Fruit fly (Drosophila melanogaster): Measurements from ENCODE around the gene Vps45.

Gene Vps45

dm6 chr3R:9590952-9591532 is 27.3 kb downstream of the Vps45 start, which contains the start of the genes bocks and CG8312 (continued):
- no peak for TF ChIP-seq CG6272 (GFP tag; IDR thresholded peaks at IDR 0.05)
- no peak for TF ChIP-seq gsb (GFP tag; IDR thresholded peaks at IDR 0.05)
- TF ChIP-seq Side (GFP tag; optimal IDR thresholded peaks at IDR 0.05), result peak; percentile 20
- TF ChIP-seq Ets65A (GFP tag), result peak; percentile 56
- no peak for TF ChIP-seq mirr (GFP tag; optimal IDR thresholded peaks at IDR 0.05)
- no peak for TF ChIP-seq slou (GFP tag; optimal IDR thresholded peaks at IDR 0.05)
- TF ChIP-seq unc-4 (GFP tag; IDR thresholded peaks at IDR 0.05; ENCODE audit: partially characterized antibody), result no peak
- no peak for TF ChIP-seq CG7745 (tag; optimal IDR thresholded peaks at IDR 0.05)
- peak; percentile 80 for TF ChIP-seq phol (tag; optimal IDR thresholded peaks at IDR 0.05)
- peak; percentile 24 for TF ChIP-seq gem (tag; optimal IDR thresholded peaks at IDR 0.05)
- TF ChIP-seq kah (GFP tag; optimal IDR thresholded peaks at IDR 0.05), result peak; percentile 100
- peak; percentile 16 for TF ChIP-seq BtbVII (GFP tag; optimal IDR thresholded peaks at IDR 0.05)
- no peak for TF ChIP-seq CG2199 (GFP tag; IDR thresholded peaks at IDR 0.05)
- peak; percentile 82 for TF ChIP-seq CG15601 (tag; optimal IDR thresholded peaks at IDR 0.05)
- TF ChIP-seq ttk (GFP tag; IDR thresholded peaks at IDR 0.05), result no peak
- TF ChIP-seq CG12236 (GFP tag; optimal IDR thresholded peaks at IDR 0.05), result no peak
- no peak for TF ChIP-seq CG7271 (tag; optimal IDR thresholded peaks at IDR 0.05)
- TF ChIP-seq mam (GFP tag; optimal IDR thresholded peaks at IDR 0.05), result peak; percentile 65
- peak; percentile 33 for TF ChIP-seq Fer3 (tag; optimal IDR thresholded peaks at IDR 0.05)
- TF ChIP-seq B-H1 (GFP tag; IDR thresholded peaks at IDR 0.05), result no peak
- TF ChIP-seq CG30020 (tag; optimal IDR thresholded peaks at IDR 0.05), result peak; percentile 45
- no peak for TF ChIP-seq ham (GFP tag; IDR thresholded peaks at IDR 0.05)
- TF ChIP-seq Vsx1 (GFP tag; optimal IDR thresholded peaks at IDR 0.05), result no peak
- TF ChIP-seq croc (GFP tag; conservative IDR thresholded peaks at IDR 0.05), result no peak
- no peak for TF ChIP-seq p53 (GFP tag; optimal IDR thresholded peaks at IDR 0.05)
- no peak for TF ChIP-seq cad (GFP tag; optimal IDR thresholded peaks at IDR 0.05)
- no peak for TF ChIP-seq nau (GFP tag; optimal IDR thresholded peaks at IDR 0.05)
- peak; percentile 19 for TF ChIP-seq CG3281 (GFP tag; optimal IDR thresholded peaks at IDR 0.05)
- TF ChIP-seq vfl (GFP tag; optimal IDR thresholded peaks at IDR 0.05), result no peak
- TF ChIP-seq CG6254 (GFP tag; optimal IDR thresholded peaks at IDR 0.05), result no peak
- no peak for TF ChIP-seq corto (GFP tag; optimal IDR thresholded peaks at IDR 0.05)
- no peak for TF ChIP-seq sna (GFP tag; IDR thresholded peaks at IDR 0.05; ENCODE audit: partially characterized antibody)
- TF ChIP-seq HmgZ (tag; optimal IDR thresholded peaks at IDR 0.05), result peak; percentile 33
- no peak for TF ChIP-seq slp2 (GFP tag; optimal IDR thresholded peaks at IDR 0.05)
- peak; percentile 13 for TF ChIP-seq fu2 (GFP tag; optimal IDR thresholded peaks at IDR 0.05)
- TF ChIP-seq CG10979 (tag; optimal IDR thresholded peaks at IDR 0.05), result peak; percentile 4
- TF ChIP-seq h (optimal IDR thresholded peaks at IDR 0.05), result no peak
- TF ChIP-seq tap (tag; optimal IDR thresholded peaks at IDR 0.05), result no peak
- no peak for TF ChIP-seq CG32772 (GFP tag; IDR thresholded peaks at IDR 0.05)
- TF ChIP-seq Dad (GFP tag; optimal IDR thresholded peaks at IDR 0.05), result peak; percentile 59
- peak; percentile 79 for TF ChIP-seq CG13624 (GFP tag; optimal IDR thresholded peaks at IDR 0.05)
- peak; percentile 54 for TF ChIP-seq grau (tag; optimal IDR thresholded peaks at IDR 0.05)
- no peak for TF ChIP-seq CG14014 (GFP tag; IDR thresholded peaks at IDR 0.05)
- peak; percentile 47 for TF ChIP-seq bab2 (GFP tag; optimal IDR thresholded peaks at IDR 0.05)
- no peak for TF ChIP-seq Lim3 (GFP tag; IDR thresholded peaks at IDR 0.05)
- TF ChIP-seq CTCF (GFP tag; optimal IDR thresholded peaks at IDR 0.05), result no peak
- no peak for TF ChIP-seq CG3726 (GFP tag; IDR thresholded peaks at IDR 0.05)
- no peak for TF ChIP-seq ATbp (GFP tag; optimal IDR thresholded peaks at IDR 0.05)
- no peak for TF ChIP-seq Ssrp (tag; optimal IDR thresholded peaks at IDR 0.05)
- peak; percentile 30 for TF ChIP-seq Sry-β (GFP tag; optimal IDR thresholded peaks at IDR 0.05)
- TF ChIP-seq gsb-n (tag; optimal IDR thresholded peaks at IDR 0.05), result peak; percentile 66
- no peak for TF ChIP-seq CG17568 (GFP tag; optimal IDR thresholded peaks at IDR 0.05)

All from whole organism, embryonic.